Fruit fly (Drosophila melanogaster) whole organism, embryonic: ENCODE measurements around the gene CG32302.

ENCODE experiments used
- ATbp ChIP-seq: fragments of 200-800 bp; sonication (Bioruptor generic); optimal IDR thresholded peaks from 2 replicates; lab custom pipeline; 2017; ENCODE audit warnings: missing biosample characterization, mild to moderate bottlenecking, missing genetic modification characterization, missing genetic modification reagents
- CG10565 ChIP-seq: fragments of 200-800 bp; sonication (Bioruptor generic); optimal IDR thresholded peaks from 3 replicates; lab custom pipeline; 2016; ENCODE audit warnings: missing biosample characterization, mild to moderate bottlenecking, missing genetic modification characterization
- CG11093 ChIP-seq: fragments of 200-800 bp; sonication (Bioruptor generic); IDR thresholded peaks from 3 replicates; pipeline ENCODE4 v1.3.6; 2022; ENCODE audit warnings: missing biosample characterization, missing genetic modification characterization
- CG11456 ChIP-seq: fragments of 200-800 bp; sonication (Bioruptor generic); IDR thresholded peaks from 3 replicates; pipeline ENCODE4 v1.3.6; 2022; ENCODE audit warnings: missing biosample characterization, missing genetic modification characterization
- CG11723 ChIP-seq: fragments of 200-800 bp; sonication (Bioruptor generic); optimal IDR thresholded peaks from 2 replicates; lab custom pipeline; 2017; ENCODE audit warnings: missing biosample characterization, mild to moderate bottlenecking, missing genetic modification characterization
- CG12104 ChIP-seq: fragments of 200-800 bp; sonication (Bioruptor generic); optimal IDR thresholded peaks from 3 replicates; lab custom pipeline; 2016; ENCODE audit warnings: missing biosample characterization, missing genetic modification characterization
- CG12769 ChIP-seq: fragments of 200-800 bp; sonication (Bioruptor generic); optimal IDR thresholded peaks from 2 replicates; lab custom pipeline; 2019; ENCODE audit warnings: missing biosample characterization, mild to moderate bottlenecking, missing genetic modification characterization, moderate library complexity
- CG15011 ChIP-seq: fragments of 200-800 bp; sonication (Bioruptor generic); optimal IDR thresholded peaks from 3 replicates; lab custom pipeline; 2018; ENCODE audit warnings: missing biosample characterization, mild to moderate bottlenecking, missing genetic modification characterization
- CG15514 ChIP-seq: fragments of 200-800 bp; sonication (Bioruptor generic); optimal IDR thresholded peaks from 3 replicates; lab custom pipeline; 2017; ENCODE audit warnings: missing biosample characterization, missing genetic modification characterization, mild to moderate bottlenecking, moderate library complexity, missing genetic modification reagents
- CG17612 ChIP-seq: fragments of 200-800 bp; sonication (Bioruptor generic); IDR thresholded peaks from 2 replicates; pipeline ENCODE4 v1.3.6; 2022; ENCODE audit warnings: missing biosample characterization, missing genetic modification characterization
- CG34224 ChIP-seq: fragments of 200-800 bp; sonication (Bioruptor generic); IDR thresholded peaks from 3 replicates; pipeline ENCODE4 v1.3.6; 2022; ENCODE audit warnings: missing biosample characterization, missing genetic modification characterization; ENCODE audit not compliant: partially characterized antibody
- CG3995 ChIP-seq: fragments of 200-800 bp; sonication (Bioruptor generic); optimal IDR thresholded peaks from 3 replicates; lab custom pipeline; 2016; ENCODE audit warnings: missing biosample characterization, missing genetic modification characterization
- CG4360 ChIP-seq: fragments of 200-800 bp; sonication (Bioruptor generic); IDR thresholded peaks from 2 replicates; pipeline ENCODE4 v1.3.6; 2022; ENCODE audit warnings: missing biosample characterization, missing genetic modification characterization
- CG4617 ChIP-seq: fragments of 200-800 bp; sonication (Bioruptor generic); optimal IDR thresholded peaks from 3 replicates; lab custom pipeline; 2016; ENCODE audit warnings: missing biosample characterization, missing genetic modification characterization, borderline replicate concordance
- CG6854 ChIP-seq: fragments of 200-800 bp; sonication (Bioruptor generic); optimal IDR thresholded peaks from 3 replicates; lab custom pipeline; 2017; ENCODE audit warnings: missing biosample characterization, mild to moderate bottlenecking, missing genetic modification characterization
- CG7839 ChIP-seq: fragments of 200-800 bp; sonication (Bioruptor generic); optimal IDR thresholded peaks from 3 replicates; lab custom pipeline; 2018; ENCODE audit warnings: missing biosample characterization, mild to moderate bottlenecking, missing genetic modification characterization, moderate library complexity
- CG8089 ChIP-seq: fragments of 200-800 bp; sonication (Bioruptor generic); optimal IDR thresholded peaks from 3 replicates; lab custom pipeline; 2016; ENCODE audit warnings: missing biosample characterization, missing genetic modification characterization
- CG8359 ChIP-seq: fragments of 200-800 bp; sonication (Bioruptor generic); optimal IDR thresholded peaks from 2 replicates; lab custom pipeline; 2017; ENCODE audit warnings: missing biosample characterization, mild to moderate bottlenecking, missing genetic modification characterization, borderline replicate concordance
- CG9932 ChIP-seq: fragments of 200-800 bp; sonication (Bioruptor generic); IDR thresholded peaks from 2 replicates; pipeline ENCODE4 v1.3.6; 2022; ENCODE audit warnings: missing biosample characterization, missing genetic modification characterization
- CkIIα-i1 ChIP-seq: fragments of 200-800 bp; sonication (Bioruptor generic); IDR thresholded peaks from 2 replicates; pipeline ENCODE4 v1.3.6; 2022; ENCODE audit warnings: missing biosample characterization, missing genetic modification characterization
- CrebB ChIP-seq: fragments of 200-800 bp; sonication (Bioruptor generic); optimal IDR thresholded peaks from 3 replicates; lab custom pipeline; 2018; ENCODE audit warnings: missing biosample characterization, mild to moderate bottlenecking, missing genetic modification characterization
- Dref ChIP-seq: fragments of 200-800 bp; sonication (Bioruptor generic); IDR thresholded peaks from 2 replicates; pipeline ENCODE4 v1.3.6; 2022; ENCODE audit warnings: missing biosample characterization, missing genetic modification characterization
- Drgx ChIP-seq: fragments of 200-800 bp; sonication (Bioruptor generic); IDR thresholded peaks from 2 replicates; pipeline ENCODE4 v1.3.6; 2022; ENCODE audit warnings: missing biosample characterization, missing genetic modification characterization
- Hr51 ChIP-seq, 2 experiments: fragments of 200-800 bp; sonication (Bioruptor generic); optimal IDR thresholded peaks; 2 replicates in 1 of 2; 3 replicates in 1 of 2; lab custom pipeline; 2016 to 2018; ENCODE audit warnings: missing biosample characterization in 2 of 2, missing genetic modification characterization in 2 of 2, mild to moderate bottlenecking in 1 of 2, moderate library complexity in 1 of 2
- Lhr ChIP-seq: fragments of 200-800 bp; sonication (Bioruptor generic); optimal IDR thresholded peaks from 3 replicates; lab custom pipeline; 2017; ENCODE audit warnings: mild to moderate bottlenecking, missing biosample characterization, missing genetic modification reagents, missing genetic modification characterization
- Max ChIP-seq: fragments of 200-800 bp; sonication (Bioruptor generic); optimal IDR thresholded peaks from 2 replicates; lab custom pipeline; 2016; ENCODE audit warnings: missing biosample characterization, mild to moderate bottlenecking, missing genetic modification characterization
- NK7.1 ChIP-seq: fragments of 200-800 bp; sonication (Bioruptor generic); optimal IDR thresholded peaks from 3 replicates; lab custom pipeline; 2016; ENCODE audit warnings: missing biosample characterization, missing genetic modification characterization
- Xrp1 ChIP-seq: fragments of 200-800 bp; sonication (Bioruptor generic); IDR thresholded peaks from 2 replicates; pipeline ENCODE4 v1.3.6; 2022; ENCODE audit warnings: missing biosample characterization, missing genetic modification characterization
- ap ChIP-seq: fragments of 200-800 bp; sonication (Bioruptor generic); IDR thresholded peaks from 2 replicates; pipeline ENCODE4 v1.3.6; 2022; ENCODE audit warnings: missing biosample characterization, missing genetic modification characterization
- chinmo ChIP-seq: fragments of 200-800 bp; sonication (Bioruptor generic); IDR thresholded peaks from 4 replicates; pipeline ENCODE4 v1.3.6; 2022; ENCODE audit warnings: missing biosample characterization, missing genetic modification characterization; ENCODE audit not compliant: partially characterized antibody
- crol ChIP-seq: fragments of 200-800 bp; sonication (Bioruptor generic); IDR thresholded peaks from 2 replicates; pipeline ENCODE4 v1.3.6; 2022; ENCODE audit warnings: missing biosample characterization, missing genetic modification characterization
- dpn ChIP-seq, 2 experiments: fragments of 200-800 bp; sonication (Bioruptor generic); optimal IDR thresholded peaks; 3 replicates each; lab custom pipeline; 2016; ENCODE audit warnings: missing biosample characterization in 2 of 2, missing genetic modification characterization in 2 of 2
- gem ChIP-seq: fragments of 200-800 bp; sonication (Bioruptor generic); optimal IDR thresholded peaks from 2 replicates; lab custom pipeline; 2019; ENCODE audit warnings: missing biosample characterization, mild to moderate bottlenecking, missing genetic modification characterization, moderate library complexity
- hth ChIP-seq: fragments of >200 bp; optimal IDR thresholded peaks from 2 replicates; lab custom pipeline; 2017; ENCODE audit warnings: inconsistent platforms
- lab ChIP-seq: fragments of 200-800 bp; sonication (Bioruptor generic); optimal IDR thresholded peaks from 3 replicates; lab custom pipeline; 2017; ENCODE audit warnings: missing biosample characterization, missing genetic modification characterization, mild to moderate bottlenecking, moderate library complexity, missing genetic modification reagents
- nau ChIP-seq: fragments of 200-800 bp; sonication (Bioruptor generic); optimal IDR thresholded peaks from 3 replicates; lab custom pipeline; 2017; ENCODE audit warnings: missing biosample characterization, mild to moderate bottlenecking, missing genetic modification characterization, missing genetic modification reagents
- odd ChIP-seq: fragments of 200-800 bp; sonication (Bioruptor generic); optimal IDR thresholded peaks from 2 replicates; lab custom pipeline; 2017; ENCODE audit warnings: missing biosample characterization, mild to moderate bottlenecking, missing genetic modification characterization
- pan ChIP-seq, 4 experiments: fragments of >200 bp in 3 of 4; fragments of 200-800 bp in 1 of 4; sonication (Bioruptor generic) in 1 of 4; optimal IDR thresholded peaks in 3 of 4; IDR thresholded peaks in 1 of 4; 2 replicates each; pipeline versions ENCODE4 v1.3.6 to Lab custom; 2017 to 2022; ENCODE audit warnings: missing biosample characterization in 2 of 4, missing genetic modification characterization in 2 of 4, mixed read lengths in 1 of 4
- phol ChIP-seq: fragments of 200-800 bp; sonication (Bioruptor generic); optimal IDR thresholded peaks from 3 replicates; lab custom pipeline; 2018; ENCODE audit warnings: missing biosample characterization, mild to moderate bottlenecking, missing genetic modification characterization, moderate library complexity
- pnt ChIP-seq: fragments of 200-800 bp; sonication (Bioruptor generic); optimal IDR thresholded peaks from 3 replicates; lab custom pipeline; 2016; ENCODE audit warnings: missing biosample characterization, missing genetic modification characterization
- pros ChIP-seq: fragments of 200-800 bp; sonication (Bioruptor generic); optimal IDR thresholded peaks from 3 replicates; lab custom pipeline; 2019; ENCODE audit warnings: missing biosample characterization, mild to moderate bottlenecking, missing genetic modification characterization, moderate library complexity
- row ChIP-seq: fragments of 200-800 bp; sonication (Bioruptor generic); IDR thresholded peaks from 3 replicates; pipeline ENCODE4 v1.3.6; 2022; ENCODE audit warnings: missing biosample characterization, missing genetic modification characterization
- sima ChIP-seq: fragments of 200-800 bp; sonication (Bioruptor generic); optimal IDR thresholded peaks from 2 replicates; lab custom pipeline; 2016; ENCODE audit warnings: missing biosample characterization, missing genetic modification characterization
- sna ChIP-seq: fragments of 200-800 bp; sonication (Bioruptor generic); IDR thresholded peaks from 2 replicates; pipeline ENCODE4 v1.3.6; 2022; ENCODE audit warnings: missing biosample characterization, missing genetic modification characterization; ENCODE audit not compliant: partially characterized antibody
- stc ChIP-seq: fragments of 200-800 bp; sonication (Bioruptor generic); IDR thresholded peaks from 2 replicates; pipeline ENCODE4 v1.3.6; 2022; ENCODE audit warnings: missing biosample characterization, missing genetic modification characterization
- tap ChIP-seq: fragments of 200-800 bp; optimal IDR thresholded peaks from 3 replicates; lab custom pipeline; 2019; ENCODE audit warnings: missing biosample characterization, mild to moderate bottlenecking, missing genetic modification characterization, moderate library complexity
- trh ChIP-seq: fragments of 200-800 bp; sonication (Bioruptor generic); optimal IDR thresholded peaks from 2 replicates; lab custom pipeline; 2016; ENCODE audit warnings: missing biosample characterization, missing genetic modification characterization
- tup ChIP-seq: fragments of 200-800 bp; sonication (Bioruptor generic); optimal IDR thresholded peaks from 2 replicates; lab custom pipeline; 2016; ENCODE audit warnings: missing biosample characterization, mild to moderate bottlenecking, missing genetic modification characterization, moderate library complexity
- wdn ChIP-seq: fragments of 200-800 bp; sonication (Bioruptor generic); IDR thresholded peaks from 2 replicates; pipeline ENCODE4 v1.3.6; 2022; ENCODE audit warnings: missing biosample characterization, missing genetic modification characterization

The CG32302 gene

DNA sequence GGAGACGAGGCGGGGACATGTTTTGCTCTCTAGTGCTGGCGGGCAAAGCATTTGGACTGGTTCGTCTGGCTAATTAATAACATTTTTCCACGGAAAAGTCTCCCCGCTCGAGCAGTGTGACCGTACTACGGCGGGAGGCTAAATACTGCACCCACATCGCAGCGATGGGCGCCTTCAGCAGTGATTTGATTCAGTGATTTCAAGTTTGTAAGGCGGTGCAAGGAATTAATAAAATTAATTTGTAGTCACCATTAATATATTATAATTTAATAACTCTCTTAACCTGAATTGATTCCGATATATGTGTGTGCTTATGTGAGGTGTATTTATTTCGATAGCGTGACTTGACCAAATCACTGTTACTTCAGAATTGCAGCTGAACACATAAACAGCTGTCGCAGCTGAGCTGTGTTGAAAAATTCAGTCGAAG, 6.1 kb upstream of the CG32302 start, which contains the start of the genes oxt and CG13807 (continued):
- TF ChIP-seq CG12769 (tag; lab: Kevin White, UChicago): peak; percentile 89
- TF ChIP-seq CG34224 (GFP tag; lab: Robert Waterston, UW): peak; percentile 16; the same call in 1 of the 3 replicates
- no peak for TF ChIP-seq sima
- no peak for TF ChIP-seq CG8089
- peak; percentile 99 for TF ChIP-seq CG3995 (GFP tag; lab: Kevin White, UChicago)
- TF ChIP-seq CrebB (tag; lab: Kevin White, UChicago): peak; percentile 64
- peak; percentile 85 for TF ChIP-seq Drgx (GFP tag; lab: Robert Waterston, UW)
- peak; percentile 84 for TF ChIP-seq CG11093 (GFP tag; lab: Robert Waterston, UW)
- no peak for TF ChIP-seq sna
- peak; percentile 86 for TF ChIP-seq lab
- no peak for TF ChIP-seq chinmo (GFP tag; lab: Robert Waterston, UW)
- peak; percentile 66 to 93 for TF ChIP-seq dpn (GFP tag; optimal IDR thresholded peaks at IDR 0.05; lab: Kevin White, UChicago)
- peak; percentile 85 for TF ChIP-seq stc
- peak; percentile 78 for TF ChIP-seq ATbp (GFP tag; lab: Kevin White, UChicago)
- TF ChIP-seq Max: peak; percentile 88
- TF ChIP-seq CG10565: no peak
- no peak for TF ChIP-seq pros
- TF ChIP-seq gem (tag; lab: Kevin White, UChicago): peak; percentile 93
- peak; percentile 83 for TF ChIP-seq CG11723 (GFP tag; lab: Kevin White, UChicago)
- peak; percentile 44; the same call in 1 of the 2 replicates for TF ChIP-seq crol
- no peak for TF ChIP-seq nau
- TF ChIP-seq odd (GFP tag; lab: Kevin White, UChicago): no peak
- TF ChIP-seq ap (GFP tag; lab: Robert Waterston, UW): peak; percentile 69
- TF ChIP-seq Dref: no peak
- TF ChIP-seq CG12104 (GFP tag; lab: Kevin White, UChicago): peak; percentile 80
- no peak for TF ChIP-seq CG15011 (GFP tag; lab: Kevin White, UChicago)
- TF ChIP-seq hth (lab: Kevin White, UChicago): no peak
- TF ChIP-seq CG7839 (tag; lab: Kevin White, UChicago): peak; percentile 91
- TF ChIP-seq Xrp1 (GFP tag; lab: Robert Waterston, UW): peak; percentile 93
- peak; percentile 70 for TF ChIP-seq CG17612 (GFP tag; lab: Robert Waterston, UW)
- peak; percentile 92 for TF ChIP-seq CG11456 (GFP tag; lab: Robert Waterston, UW)
- peak; percentile 80 for TF ChIP-seq Lhr
- peak; percentile 83 for TF ChIP-seq tap (tag; lab: Kevin White, UChicago)
- peak; percentile 80 for TF ChIP-seq wdn (GFP tag; lab: Robert Waterston, UW)
- TF ChIP-seq CG6854 (GFP tag; lab: Kevin White, UChicago): peak; percentile 39
- TF ChIP-seq CkIIα-i1 (GFP tag; lab: Robert Waterston, UW): no peak
- peak; percentile 95 for TF ChIP-seq CG4617 (GFP tag; lab: Kevin White, UChicago)
- peak; percentile 92 for TF ChIP-seq CG9932 (GFP tag; lab: Robert Waterston, UW)
- 0 out of 2 replicates have a peak, but pooled peaks have one; percentile 26 for TF ChIP-seq CG4360 (GFP tag; lab: Robert Waterston, UW)
- peak; percentile 67 to 89 for TF ChIP-seq Hr51 (GFP tag; optimal IDR thresholded peaks at IDR 0.05; lab: Kevin White, UChicago)
- TF ChIP-seq CG15514 (GFP tag; lab: Kevin White, UChicago): peak; percentile 79
- peak; percentile 58 for TF ChIP-seq pnt (GFP tag; lab: Kevin White, UChicago)
- peak; percentile 76 for TF ChIP-seq trh
- peak; percentile 92 for TF ChIP-seq phol (tag; lab: Kevin White, UChicago)
- peak; percentile 68 for TF ChIP-seq tup
- peak; percentile 44 for TF ChIP-seq CG8359 (GFP tag; lab: Kevin White, UChicago)
- TF ChIP-seq NK7.1 (GFP tag; lab: Kevin White, UChicago): no peak
- no peak for TF ChIP-seq pan (optimal IDR thresholded peaks at IDR 0.05; lab: Kevin White, UChicago)
- TF ChIP-seq pan (GFP tag; optimal IDR thresholded peaks at IDR 0.05 in 1 of 2, IDR thresholded peaks at IDR 0.05 in 1 of 2): peak in 1 of 2 experiments; percentile 94
- peak; percentile 97 for TF ChIP-seq row
